Worm (Caenorhabditis elegans) whole organism, L4/young adult: ENCODE results near the gene elpc-2.

Experiments
- W03F9.2 ChIP-seq: fragments of 150-350 bp; optimal IDR thresholded peaks from 2 replicates; lab custom pipeline; 2014; ENCODE audit warnings: missing biosample characterization, missing genetic modification characterization
- dao-5 ChIP-seq: sonication (generic microtip); optimal IDR thresholded peaks from 2 replicates; lab custom pipeline; 2016; ENCODE audit warnings: missing genotype, missing genetic modification characterization, moderate library complexity, missing compliant biosample characterization
- him-1 ChIP-seq: sonication (generic microtip); optimal IDR thresholded peaks from 2 replicates; lab custom pipeline; 2016; ENCODE audit warnings: missing genotype, missing genetic modification reagents, missing genetic modification characterization, missing compliant biosample characterization

ce11 chrIII:12713862-12714261 is 40.4 kb downstream of the elpc-2 start:
- TF ChIP-seq him-1 (tag; lab: Kevin White, UChicago) (no peak), W03F9.2 (tag; lab: Kevin White, UChicago) (no peak), dao-5 (tag; lab: Kevin White, UChicago) (no peak)
